Worm (Caenorhabditis elegans) whole organism, L1 larva: Measurements from ENCODE around the gene cgr-1.

Experiments
- elt-2 ChIP-seq: sonication (generic microtip); optimal IDR thresholded peaks from 2 replicates; lab custom pipeline; 2016; ENCODE audit warnings: missing genetic modification characterization, mild to moderate bottlenecking, inconsistent platforms, missing compliant biosample characterization, missing genetic modification reagents
- ztf-11 ChIP-seq, 2 experiments: sonication (generic microtip); optimal IDR thresholded peaks; 2 replicates each; lab custom pipeline; 2016 to 2017; ENCODE audit warnings: missing genetic modification characterization in 2 of 2, missing biosample characterization in 1 of 2, missing compliant biosample characterization in 1 of 2

DNA sequence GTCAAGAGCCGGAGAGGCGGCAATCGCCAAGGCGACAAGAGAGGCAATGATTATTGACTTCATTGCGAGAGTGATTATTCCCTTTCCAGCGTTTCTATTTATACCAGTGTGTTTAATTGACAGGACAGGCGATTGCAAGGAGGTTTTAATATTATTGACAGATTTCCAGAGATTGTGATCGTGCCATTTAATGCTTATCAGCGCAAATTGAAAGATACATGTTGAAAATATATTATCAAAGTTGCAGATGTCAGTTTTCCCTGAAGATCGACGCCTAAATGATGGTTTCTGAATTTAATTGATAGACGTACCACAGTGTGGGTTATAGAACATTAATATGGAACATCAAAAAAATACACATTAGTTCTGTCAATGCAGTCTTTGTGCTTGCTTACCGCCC, 36.4 kb downstream of the cgr-1 start, which contains the start of gene vit-4:
- TF ChIP-seq elt-2 (tag; lab: Kevin White, UChicago), result no peak
- no peak for TF ChIP-seq ztf-11 (tag; optimal IDR thresholded peaks at IDR 0.05; lab: Kevin White, UChicago)
